Fruit fly (Drosophila melanogaster): ENCODE measurements around the gene CG6813.

CG6813 gene

DNA sequence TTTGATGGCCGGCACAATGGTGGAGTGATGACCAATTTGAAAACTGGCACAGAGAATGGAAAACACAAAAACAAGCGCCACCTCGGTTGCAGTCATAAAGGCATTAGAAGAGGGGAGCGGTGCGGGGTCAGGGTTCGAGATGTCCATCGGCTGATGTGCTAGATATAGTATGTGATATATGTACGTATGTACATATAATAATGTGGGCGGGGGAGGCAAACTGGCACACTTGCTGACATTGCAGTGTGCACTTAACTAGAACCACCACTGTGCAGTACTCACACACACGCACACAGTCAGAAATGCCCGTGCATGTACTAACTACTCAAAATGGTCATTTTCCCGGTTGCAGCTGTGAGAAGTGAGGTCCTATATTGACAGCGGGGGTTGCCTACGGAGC is 7.6 kb downstream of the CG6813 start (continued):
- TF ChIP-seq Side (GFP tag; optimal IDR thresholded peaks at IDR 0.05) (no peak), PHDP (tag; optimal IDR thresholded peaks at IDR 0.05) (no peak), Xbp1 (GFP tag; optimal IDR thresholded peaks at IDR 0.05) (no peak), CG2875 (GFP tag; optimal IDR thresholded peaks at IDR 0.05) (no peak), CG8281 (tag; optimal IDR thresholded peaks at IDR 0.05) (no peak), NfI (GFP tag; optimal IDR thresholded peaks at IDR 0.05) (no peak), CG8388 (GFP tag; optimal IDR thresholded peaks at IDR 0.05) (peak; percentile 1), org-1 (GFP tag; optimal IDR thresholded peaks at IDR 0.05) (no peak), CG6791 (GFP tag; IDR thresholded peaks at IDR 0.05; ENCODE audit: partially characterized antibody) (peak; percentile 43; the same call in 1 of the 3 replicates), nerfin-1 (tag; optimal IDR thresholded peaks at IDR 0.05) (peak; percentile 72), zfh1 (GFP tag; IDR thresholded peaks at IDR 0.05) (peak; percentile 28; the same call in 1 of the 3 replicates), oc (tag; optimal IDR thresholded peaks at IDR 0.05) (no peak), Med (GFP tag) (peak; percentile 56), ftz-f1 (GFP tag; optimal IDR thresholded peaks at IDR 0.05) (no peak), HHEX (GFP tag; optimal IDR thresholded peaks at IDR 0.05) (no peak), chm (GFP tag; IDR thresholded peaks at IDR 0.05) (peak; percentile 55; the same call in 1 of the 2 replicates), zen (tag; optimal IDR thresholded peaks at IDR 0.05) (peak; percentile 4), CG10321 (GFP tag; IDR thresholded peaks at IDR 0.05) (no peak), Abd-B (GFP tag; optimal IDR thresholded peaks at IDR 0.05) (no peak), Vsx1 (GFP tag; optimal IDR thresholded peaks at IDR 0.05) (no peak), CG17829 (tag; optimal IDR thresholded peaks at IDR 0.05) (no peak), Eip74EF (GFP tag; optimal IDR thresholded peaks at IDR 0.05) (no peak), fd3F (GFP tag; optimal IDR thresholded peaks at IDR 0.05) (no peak), BtbVII (GFP tag; optimal IDR thresholded peaks at IDR 0.05) (no peak), HLH4C (GFP tag; IDR thresholded peaks at IDR 0.05; ENCODE audit: partially characterized antibody) (no peak), CG12299 (tag; optimal IDR thresholded peaks at IDR 0.05) (no peak)

DNA sequence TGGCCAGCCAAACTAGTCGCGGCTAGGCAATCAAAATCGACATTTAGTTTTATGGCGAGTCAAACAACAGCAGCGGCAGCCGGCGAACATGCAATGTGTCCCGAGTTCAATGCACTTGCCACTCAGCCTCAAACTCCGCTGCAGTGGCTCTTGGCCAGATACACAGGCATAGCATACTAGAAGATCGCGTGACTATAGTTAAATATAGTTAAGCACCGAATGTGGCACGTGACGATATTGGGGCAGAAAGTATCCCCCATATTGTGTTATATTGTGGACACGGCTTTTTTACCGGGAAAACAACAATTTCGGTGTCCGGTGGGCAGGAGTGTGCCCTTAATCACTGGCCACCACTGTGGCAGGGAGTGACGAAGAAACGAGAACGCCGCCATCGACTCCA is 8.6 kb downstream of the CG6813 start:
- TF ChIP-seq CG5953 (GFP tag; IDR thresholded peaks at IDR 0.05): peak; percentile 10; the same call in 1 of the 2 replicates
- no peak for TF ChIP-seq Hey (tag; optimal IDR thresholded peaks at IDR 0.05)
- peak; percentile 48 for TF ChIP-seq Med (GFP tag)
- TF ChIP-seq CG9932 (GFP tag; IDR thresholded peaks at IDR 0.05): peak; percentile 2; the same call in 1 of the 2 replicates
- TF ChIP-seq CG15073 (GFP tag; optimal IDR thresholded peaks at IDR 0.05): peak; percentile 94
- no peak for TF ChIP-seq CG10462 (GFP tag; optimal IDR thresholded peaks at IDR 0.05)
- no peak for TF ChIP-seq CG1602 (GFP tag; optimal IDR thresholded peaks at IDR 0.05)
- TF ChIP-seq CG17568 (GFP tag; optimal IDR thresholded peaks at IDR 0.05): no peak
- peak; percentile 56 for TF ChIP-seq Ets65A (GFP tag)
- TF ChIP-seq sqz (GFP tag; optimal IDR thresholded peaks at IDR 0.05): no peak
- no peak for TF ChIP-seq CG1647 (GFP tag; optimal IDR thresholded peaks at IDR 0.05)
- TF ChIP-seq CG13296 (GFP tag; optimal IDR thresholded peaks at IDR 0.05): no peak
- TF ChIP-seq Rx (GFP tag; IDR thresholded peaks at IDR 0.05): no peak
- TF ChIP-seq peb (GFP tag; IDR thresholded peaks at IDR 0.05): no peak

DNA sequence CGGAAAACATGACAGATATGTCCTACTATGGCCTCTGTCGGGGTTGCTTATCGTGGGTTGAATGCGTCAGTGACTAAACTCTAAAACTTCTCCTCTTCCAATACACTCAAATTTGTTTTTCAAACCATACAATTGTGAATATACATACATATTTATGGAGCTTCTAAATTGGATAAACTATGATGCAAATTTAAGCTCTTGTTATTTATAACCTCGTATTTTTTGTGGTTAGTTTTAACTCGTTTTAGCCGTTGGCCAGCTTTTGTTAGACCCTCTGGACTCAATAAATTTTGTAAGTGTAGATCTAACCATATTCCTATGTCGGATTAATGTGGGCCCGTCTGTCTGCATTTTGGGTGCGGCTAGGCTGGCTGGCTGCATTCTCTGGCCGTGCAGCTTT is 9.1 kb downstream of the CG6813 start:
- no peak for TF ChIP-seq CG3838 (GFP tag; optimal IDR thresholded peaks at IDR 0.05)
- TF ChIP-seq C15 (GFP tag; IDR thresholded peaks at IDR 0.05): no peak
- no peak for TF ChIP-seq Atf6 (GFP tag; IDR thresholded peaks at IDR 0.05)
- no peak for TF ChIP-seq corto (GFP tag; optimal IDR thresholded peaks at IDR 0.05)
- TF ChIP-seq CG7745 (tag; optimal IDR thresholded peaks at IDR 0.05): no peak
- TF ChIP-seq CG16813 (GFP tag; IDR thresholded peaks at IDR 0.05; ENCODE audit: partially characterized antibody): no peak
- no peak for TF ChIP-seq bab2 (GFP tag; optimal IDR thresholded peaks at IDR 0.05)
- no peak for TF ChIP-seq HLH3B (GFP tag; IDR thresholded peaks at IDR 0.05)
- TF ChIP-seq CG4328 (GFP tag; optimal IDR thresholded peaks at IDR 0.05): no peak
- TF ChIP-seq CG10979 (tag; optimal IDR thresholded peaks at IDR 0.05): peak; percentile 81
- TF ChIP-seq unc-4 (GFP tag; IDR thresholded peaks at IDR 0.05; ENCODE audit: partially characterized antibody): no peak
- TF ChIP-seq Max (GFP tag; optimal IDR thresholded peaks at IDR 0.05): no peak

Data from whole organism, embryonic.